Fruit fly (Drosophila melanogaster): Measurements from ENCODE around the gene ome.

DNA sequence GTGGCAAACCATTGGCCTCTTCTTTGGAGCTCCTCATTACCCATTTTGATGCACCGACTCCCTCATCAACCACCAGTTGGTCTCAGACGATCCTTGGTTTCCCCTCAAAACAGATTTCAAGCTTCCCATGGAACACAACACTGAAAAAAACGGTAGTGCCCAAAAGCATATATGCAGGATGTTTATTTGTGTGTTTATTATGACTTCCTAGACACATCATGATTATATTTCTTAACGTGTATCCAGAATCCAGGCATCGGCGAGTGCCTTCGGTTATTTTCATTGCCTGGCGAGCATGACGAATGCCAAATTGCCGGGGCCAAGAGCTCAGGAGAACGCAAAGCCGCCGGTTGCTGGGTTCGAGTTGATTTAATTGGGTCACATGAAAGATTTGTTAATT is 32.9 kb upstream of the ome start:
- TF ChIP-seq br (GFP tag; optimal IDR thresholded peaks at IDR 0.05) (no peak), h (GFP tag; optimal IDR thresholded peaks at IDR 0.05) (no peak), pan (optimal IDR thresholded peaks at IDR 0.05) (no peak), GATAd (GFP tag; optimal IDR thresholded peaks at IDR 0.05) (no peak), lola (GFP tag; optimal IDR thresholded peaks at IDR 0.05) (no peak), fru (GFP tag; optimal IDR thresholded peaks at IDR 0.05) (no peak), psq (GFP tag; optimal IDR thresholded peaks at IDR 0.05) (no peak), dl (GFP tag; optimal IDR thresholded peaks at IDR 0.05; ENCODE audit: insufficient read depth in 1 of 2, partially characterized antibody in 2 of 2) (no peak), Vsx2 (GFP tag; optimal IDR thresholded peaks at IDR 0.05; ENCODE audit: partially characterized antibody) (no peak), tai (GFP tag; optimal IDR thresholded peaks at IDR 0.05) (no peak), Hr83 (GFP tag; optimal IDR thresholded peaks at IDR 0.05; ENCODE audit: poor library complexity, severe bottlenecking) (no peak), N (GFP tag; optimal IDR thresholded peaks at IDR 0.05) (no peak), CG9705 (GFP tag; optimal IDR thresholded peaks at IDR 0.05) (no peak), Hr78 (GFP tag; optimal IDR thresholded peaks at IDR 0.05) (no peak)

Data from whole organism, wandering third instar larva.